Worm (Caenorhabditis elegans): Measurements from ENCODE around the gene spc-1.

Gene spc-1

DNA sequence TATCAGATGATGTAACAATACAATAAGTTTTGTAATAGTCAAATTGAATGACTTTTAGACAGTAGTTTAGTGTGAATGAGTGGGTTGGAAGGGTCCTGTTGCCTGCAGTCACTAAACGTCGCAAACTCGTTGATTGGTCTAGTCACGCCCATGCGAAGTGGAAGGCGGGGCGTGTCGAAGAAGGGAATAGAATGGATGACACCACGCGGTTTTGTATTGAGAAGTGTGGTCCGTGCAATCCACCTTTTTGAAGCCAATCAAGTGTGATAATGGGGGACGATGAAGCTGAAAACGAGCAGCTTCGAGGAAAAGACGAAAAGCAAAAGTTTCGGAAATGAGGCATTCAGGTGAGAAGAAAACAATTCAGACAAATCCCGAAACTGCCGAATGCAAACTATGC lies 56.6 kb downstream of the spc-1 start, which contains the start of gene ceh-31:
Gene ceh-31 (minus strand): TSS at position 101 of the 400 bp plus-strand sequence.
- TF ChIP-seq peb-1 (tag; optimal IDR thresholded peaks at IDR 0.05), result no peak
- no peak for TF ChIP-seq lin-11 (tag; optimal IDR thresholded peaks at IDR 0.05)
- no peak for TF ChIP-seq mab-5 (tag; optimal IDR thresholded peaks at IDR 0.05)

All from whole organism, L2 larva.